Fruit fly (Drosophila melanogaster) whole organism, embryonic: ENCODE measurements around the gene SmE.

Source experiments
- Aef1 ChIP-seq: fragments of 200-800 bp; sonication (Bioruptor generic); IDR thresholded peaks from 3 replicates; pipeline ENCODE4 v1.3.6; 2022; ENCODE audit warnings: missing biosample characterization, missing genetic modification characterization
- Atf3 ChIP-seq: fragments of 200-800 bp; sonication (Bioruptor generic); optimal IDR thresholded peaks from 3 replicates; lab custom pipeline; 2016; ENCODE audit warnings: missing biosample characterization, missing genetic modification characterization
- Awh ChIP-seq: fragments of 200-800 bp; sonication (Bioruptor generic); IDR thresholded peaks from 2 replicates; pipeline ENCODE4, ENCODE4 v1.3.6; 2022; ENCODE audit warnings: missing biosample characterization, missing genetic modification characterization
- Blimp-1 ChIP-seq: fragments of 200-800 bp; sonication (Bioruptor generic); optimal IDR thresholded peaks from 3 replicates; lab custom pipeline; 2018; ENCODE audit warnings: missing biosample characterization, missing genetic modification characterization, mild to moderate bottlenecking, moderate library complexity, missing genetic modification reagents
- CG1024 ChIP-seq: fragments of 200-800 bp; sonication (Bioruptor generic); IDR thresholded peaks from 2 replicates; pipeline ENCODE4 v1.3.6; 2022; ENCODE audit warnings: missing biosample characterization, missing genetic modification characterization
- CG11247 ChIP-seq: fragments of 200-800 bp; sonication (Bioruptor generic); IDR thresholded peaks from 2 replicates; pipeline ENCODE4 v1.3.6; 2022; ENCODE audit warnings: missing biosample characterization, missing genetic modification characterization
- CG11398 ChIP-seq: fragments of 200-800 bp; sonication (Bioruptor generic); optimal IDR thresholded peaks from 2 replicates; lab custom pipeline; 2016; ENCODE audit warnings: missing biosample characterization, missing genetic modification characterization
- CG11695 ChIP-seq: fragments of 200-800 bp; sonication (Bioruptor generic); IDR thresholded peaks from 3 replicates; pipeline ENCODE4 v1.3.6; 2022; ENCODE audit warnings: missing biosample characterization, missing genetic modification characterization
- CG11723 ChIP-seq: fragments of 200-800 bp; sonication (Bioruptor generic); optimal IDR thresholded peaks from 2 replicates; lab custom pipeline; 2017; ENCODE audit warnings: missing biosample characterization, mild to moderate bottlenecking, missing genetic modification characterization
- CG12391 ChIP-seq: fragments of 200-800 bp; sonication (Bioruptor generic); optimal IDR thresholded peaks from 3 replicates; lab custom pipeline; 2018; ENCODE audit warnings: missing biosample characterization, mild to moderate bottlenecking, missing genetic modification characterization, moderate library complexity
- CG14050 ChIP-seq: fragments of 200-800 bp; sonication (Bioruptor generic); IDR thresholded peaks from 3 replicates; pipeline ENCODE4 v1.3.6; 2022; ENCODE audit warnings: missing biosample characterization, missing genetic modification characterization
- CG18619 ChIP-seq: fragments of 200-800 bp; sonication (Bioruptor generic); optimal IDR thresholded peaks from 3 replicates; lab custom pipeline; 2017; ENCODE audit warnings: missing biosample characterization, mild to moderate bottlenecking, missing genetic modification characterization
- CG2116 ChIP-seq: fragments of 200-800 bp; sonication (Bioruptor generic); optimal IDR thresholded peaks from 3 replicates; lab custom pipeline; 2018; ENCODE audit warnings: missing biosample characterization, mild to moderate bottlenecking, missing genetic modification characterization
- CG2712 ChIP-seq: fragments of 200-800 bp; optimal IDR thresholded peaks from 3 replicates; lab custom pipeline; 2019; ENCODE audit warnings: missing biosample characterization, mild to moderate bottlenecking, missing genetic modification characterization, moderate library complexity
- CG34376 ChIP-seq: fragments of 200-800 bp; sonication (Bioruptor generic); optimal IDR thresholded peaks from 2 replicates; lab custom pipeline; 2018; ENCODE audit warnings: missing biosample characterization, mild to moderate bottlenecking, missing genetic modification characterization
- CG34422 ChIP-seq: fragments of 200-800 bp; sonication (Bioruptor generic); IDR thresholded peaks from 3 replicates; pipeline ENCODE4 v1.3.6; 2022; ENCODE audit warnings: missing biosample characterization, missing genetic modification characterization
- CG3838 ChIP-seq: fragments of 200-800 bp; sonication (Bioruptor generic); optimal IDR thresholded peaks from 3 replicates; lab custom pipeline; 2016; ENCODE audit warnings: missing biosample characterization, missing genetic modification characterization
- CG5953 ChIP-seq: fragments of 200-800 bp; sonication (Bioruptor generic); IDR thresholded peaks from 2 replicates; pipeline ENCODE4 v1.3.6; 2022; ENCODE audit warnings: missing biosample characterization, missing genetic modification characterization
- CG6765 ChIP-seq: fragments of 200-800 bp; sonication (Bioruptor generic); optimal IDR thresholded peaks from 3 replicates; lab custom pipeline; 2017; ENCODE audit warnings: missing biosample characterization, mild to moderate bottlenecking, missing genetic modification characterization
- CG7786 ChIP-seq: fragments of 200-800 bp; sonication (Bioruptor generic); optimal IDR thresholded peaks from 2 replicates; lab custom pipeline; 2016; ENCODE audit warnings: missing biosample characterization, missing genetic modification characterization
- CG7963 ChIP-seq: fragments of 200-800 bp; sonication (Bioruptor generic); IDR thresholded peaks from 3 replicates; pipeline ENCODE4 v1.3.6; 2022; ENCODE audit warnings: missing biosample characterization, missing genetic modification characterization; ENCODE audit not compliant: partially characterized antibody
- CG8388 ChIP-seq: fragments of 200-800 bp; sonication (Bioruptor generic); optimal IDR thresholded peaks from 2 replicates; lab custom pipeline; 2019; ENCODE audit warnings: missing biosample characterization, mild to moderate bottlenecking, missing genetic modification characterization, moderate library complexity
- CG8944 ChIP-seq: fragments of 200-800 bp; sonication (Bioruptor generic); optimal IDR thresholded peaks from 3 replicates; lab custom pipeline; 2016; ENCODE audit warnings: missing biosample characterization, missing genetic modification characterization
- Dll ChIP-seq: fragments of 200-800 bp; sonication (Bioruptor generic); IDR thresholded peaks from 4 replicates; pipeline ENCODE4 v1.3.6; 2022; ENCODE audit warnings: missing biosample characterization, missing genetic modification characterization; ENCODE audit not compliant: partially characterized antibody
- Dref ChIP-seq: fragments of 200-800 bp; sonication (Bioruptor generic); IDR thresholded peaks from 2 replicates; pipeline ENCODE4 v1.3.6; 2022; ENCODE audit warnings: missing biosample characterization, missing genetic modification characterization
- ERR ChIP-seq: fragments of 200-800 bp; sonication (Bioruptor generic); optimal IDR thresholded peaks from 2 replicates; lab custom pipeline; 2016; ENCODE audit warnings: missing biosample characterization, missing genetic modification characterization
- GATAe ChIP-seq: fragments of 200-800 bp; sonication (Bioruptor generic); conservative IDR thresholded peaks from 2 replicates; pipeline ENCODE4 v1.3.6; 2022; ENCODE audit warnings: missing biosample characterization, missing genetic modification characterization
- HLH3B ChIP-seq: fragments of 200-800 bp; sonication (Bioruptor generic); IDR thresholded peaks from 2 replicates; pipeline ENCODE4 v1.3.6; 2022; ENCODE audit warnings: missing biosample characterization, missing genetic modification characterization
- HLH54F ChIP-seq: fragments of 200-800 bp; sonication (Bioruptor generic); optimal IDR thresholded peaks from 3 replicates; lab custom pipeline; 2016; ENCODE audit warnings: missing biosample characterization, missing genetic modification characterization
- HLHmδ ChIP-seq: fragments of 200-800 bp; sonication (Bioruptor generic); optimal IDR thresholded peaks from 2 replicates; lab custom pipeline; 2018; ENCODE audit warnings: missing biosample characterization, mild to moderate bottlenecking, missing genetic modification characterization, moderate library complexity
- Hsf ChIP-seq: fragments of 200-800 bp; sonication (Bioruptor generic); optimal IDR thresholded peaks from 3 replicates; lab custom pipeline; 2016; ENCODE audit warnings: missing biosample characterization, missing genetic modification characterization
- Poxn ChIP-seq: fragments of 200-800 bp; sonication (Bioruptor generic); IDR thresholded peaks from 2 replicates; pipeline ENCODE4 v1.3.6; 2022; ENCODE audit warnings: missing biosample characterization, missing genetic modification characterization
- Ravus ChIP-seq: fragments of 200-800 bp; sonication (Bioruptor generic); IDR thresholded peaks from 2 replicates; pipeline ENCODE4 v1.3.6; 2022; ENCODE audit warnings: missing biosample characterization, missing genetic modification characterization
- Six4 ChIP-seq: fragments of 200-800 bp; sonication (Bioruptor generic); optimal IDR thresholded peaks from 2 replicates; lab custom pipeline; 2016; ENCODE audit warnings: missing biosample characterization, missing genetic modification characterization
- TFAM ChIP-seq: fragments of 200-800 bp; sonication (Bioruptor generic); optimal IDR thresholded peaks from 2 replicates; lab custom pipeline; 2017; ENCODE audit warnings: missing biosample characterization, missing genetic modification characterization, inconsistent platforms
- aop ChIP-seq: fragments of 200-800 bp; sonication (Bioruptor generic); IDR thresholded peaks from 2 replicates; pipeline ENCODE4 v1.3.6; 2022; ENCODE audit warnings: missing biosample characterization, missing genetic modification characterization
- ap ChIP-seq: fragments of 200-800 bp; sonication (Bioruptor generic); IDR thresholded peaks from 2 replicates; pipeline ENCODE4 v1.3.6; 2022; ENCODE audit warnings: missing biosample characterization, missing genetic modification characterization
- bsh ChIP-seq, 2 experiments: fragments of 200-800 bp; sonication (Bioruptor generic); optimal IDR thresholded peaks; 2 replicates each; lab custom pipeline; 2017 to 2018; ENCODE audit warnings: mild to moderate bottlenecking in 2 of 2, missing biosample characterization in 2 of 2, missing genetic modification characterization in 2 of 2, moderate library complexity in 1 of 2
- cato ChIP-seq: fragments of 200-800 bp; sonication (Bioruptor generic); optimal IDR thresholded peaks from 2 replicates; lab custom pipeline; 2016; ENCODE audit warnings: missing biosample characterization, missing genetic modification characterization, borderline replicate concordance
- chm ChIP-seq: fragments of 200-800 bp; sonication (Bioruptor generic); IDR thresholded peaks from 2 replicates; pipeline ENCODE4 v1.3.6; 2022; ENCODE audit warnings: missing biosample characterization, missing genetic modification characterization
- dmrt11E ChIP-seq: fragments of 200-800 bp; sonication (Bioruptor generic); optimal IDR thresholded peaks from 3 replicates; lab custom pipeline; 2018; ENCODE audit warnings: missing biosample characterization, mild to moderate bottlenecking, missing genetic modification characterization, moderate library complexity
- ems ChIP-seq: fragments of 200-800 bp; sonication (Bioruptor generic); optimal IDR thresholded peaks from 3 replicates; lab custom pipeline; 2016; ENCODE audit warnings: missing biosample characterization, missing genetic modification characterization
- grau ChIP-seq: fragments of 200-800 bp; optimal IDR thresholded peaks from 3 replicates; lab custom pipeline; 2019; ENCODE audit warnings: missing biosample characterization, mild to moderate bottlenecking, missing genetic modification characterization, moderate library complexity
- gt ChIP-seq: fragments of 200-800 bp; sonication (Bioruptor generic); IDR thresholded peaks from 2 replicates; pipeline ENCODE4 v1.3.6; 2022; ENCODE audit warnings: missing biosample characterization, missing genetic modification characterization
- kah ChIP-seq: fragments of 200-800 bp; sonication (Bioruptor generic); optimal IDR thresholded peaks from 2 replicates; lab custom pipeline; 2018; ENCODE audit warnings: missing biosample characterization, mild to moderate bottlenecking, missing genetic modification characterization
- lbe ChIP-seq: fragments of 200-800 bp; sonication (Bioruptor generic); optimal IDR thresholded peaks from 2 replicates; lab custom pipeline; 2016; ENCODE audit warnings: missing biosample characterization, mild to moderate bottlenecking, missing genetic modification characterization
- schlank ChIP-seq: fragments of 200-800 bp; sonication (Bioruptor generic); optimal IDR thresholded peaks from 2 replicates; lab custom pipeline; 2018; ENCODE audit warnings: missing biosample characterization, mild to moderate bottlenecking, missing genetic modification characterization
- scrt ChIP-seq: fragments of 200-800 bp; sonication (Bioruptor generic); optimal IDR thresholded peaks from 2 replicates; lab custom pipeline; 2018; ENCODE audit warnings: missing biosample characterization, mild to moderate bottlenecking, missing genetic modification characterization, moderate library complexity
- sim ChIP-seq: fragments of 200-800 bp; sonication (Bioruptor generic); IDR thresholded peaks from 2 replicates; pipeline ENCODE4 v1.3.6; 2022; ENCODE audit warnings: missing biosample characterization, missing genetic modification characterization
- slbo ChIP-seq: fragments of 200-800 bp; sonication (Bioruptor generic); IDR thresholded peaks from 2 replicates; pipeline ENCODE4 v1.3.6; 2022; ENCODE audit warnings: missing biosample characterization, missing genetic modification characterization
- sug ChIP-seq: fragments of 200-800 bp; optimal IDR thresholded peaks from 2 replicates; lab custom pipeline; 2019; ENCODE audit warnings: missing biosample characterization, mild to moderate bottlenecking, missing genetic modification characterization, moderate library complexity
- vnd ChIP-seq: fragments of 200-800 bp; sonication (Bioruptor generic); IDR thresholded peaks from 3 replicates; pipeline ENCODE4 v1.3.6; 2022; ENCODE audit warnings: missing biosample characterization, missing genetic modification characterization; ENCODE audit not compliant: partially characterized antibody
- wor ChIP-seq: fragments of 200-800 bp; sonication (Bioruptor generic); IDR thresholded peaks from 2 replicates; pipeline ENCODE4 v1.3.6; 2022; ENCODE audit warnings: missing biosample characterization, missing genetic modification characterization

SmE gene

dm6 chr2L:7885271-7885670 lies at the start of gene SmE, which contains the start of gene CG34132 (continued):
- no peak for TF ChIP-seq cato (GFP tag; lab: Kevin White, UChicago)
- no peak for TF ChIP-seq ap (GFP tag; lab: Robert Waterston, UW)
- no peak for TF ChIP-seq CG1024 (GFP tag; lab: Robert Waterston, UW)
- TF ChIP-seq ERR (GFP tag; lab: Kevin White, UChicago): no peak
- TF ChIP-seq CG7786 (GFP tag; lab: Kevin White, UChicago): no peak
- TF ChIP-seq Poxn: no peak
- no peak for TF ChIP-seq scrt (GFP tag; lab: Kevin White, UChicago)
- no peak for TF ChIP-seq Awh (GFP tag; lab: Robert Waterston, UW)
- no peak for TF ChIP-seq schlank (tag; lab: Kevin White, UChicago)
- no peak for TF ChIP-seq CG8944 (GFP tag; lab: Kevin White, UChicago)
- TF ChIP-seq wor (GFP tag; lab: Robert Waterston, UW): no peak
- TF ChIP-seq CG8388 (GFP tag; lab: Kevin White, UChicago): no peak
- TF ChIP-seq CG3838 (GFP tag; lab: Kevin White, UChicago): no peak
- TF ChIP-seq CG7963 (GFP tag; lab: Robert Waterston, UW): peak; percentile 98
- TF ChIP-seq Dll: peak; percentile 87
- TF ChIP-seq CG11247 (GFP tag; lab: Robert Waterston, UW): no peak
- TF ChIP-seq Atf3 (GFP tag; lab: Kevin White, UChicago): no peak
- no peak for TF ChIP-seq CG34376 (GFP tag; lab: Kevin White, UChicago)
- no peak for TF ChIP-seq grau (tag; lab: Kevin White, UChicago)
- no peak for TF ChIP-seq Ravus (GFP tag; lab: Robert Waterston, UW)
- TF ChIP-seq HLH54F: no peak
- no peak for TF ChIP-seq CG6765 (GFP tag; lab: Kevin White, UChicago)
- TF ChIP-seq HLHmδ (GFP tag; lab: Kevin White, UChicago): no peak
- no peak for TF ChIP-seq CG12391
- TF ChIP-seq CG11723 (GFP tag; lab: Kevin White, UChicago): no peak
- TF ChIP-seq HLH3B (GFP tag; lab: Robert Waterston, UW): no peak
- TF ChIP-seq CG2116 (GFP tag; lab: Kevin White, UChicago): peak; percentile 34
- no peak for TF ChIP-seq CG11695 (GFP tag; lab: Robert Waterston, UW)
- TF ChIP-seq kah (GFP tag; lab: Kevin White, UChicago): no peak
- TF ChIP-seq CG34422: peak; percentile 70; the same call in 1 of the 3 replicates
- no peak for TF ChIP-seq gt
- TF ChIP-seq Hsf (GFP tag; lab: Kevin White, UChicago): no peak
- peak; percentile 97 for TF ChIP-seq Dref
- no peak for TF ChIP-seq Aef1 (GFP tag; lab: Robert Waterston, UW)
- TF ChIP-seq Blimp-1 (GFP tag; lab: Kevin White, UChicago): no peak
- TF ChIP-seq vnd: peak; percentile 95
- TF ChIP-seq CG2712 (tag; lab: Kevin White, UChicago): no peak
- no peak for TF ChIP-seq slbo
- no peak for TF ChIP-seq GATAe (GFP tag; lab: Robert Waterston, UW)
- TF ChIP-seq dmrt11E (tag; lab: Kevin White, UChicago): no peak
- no peak for TF ChIP-seq ems (GFP tag; lab: Kevin White, UChicago)
- TF ChIP-seq chm (GFP tag; lab: Robert Waterston, UW): no peak
- TF ChIP-seq sug (tag; lab: Kevin White, UChicago): no peak
- no peak for TF ChIP-seq sim (GFP tag; lab: Robert Waterston, UW)
- no peak for TF ChIP-seq CG18619 (GFP tag; lab: Kevin White, UChicago)
- no peak for TF ChIP-seq CG14050 (GFP tag; lab: Robert Waterston, UW)
- TF ChIP-seq lbe: no peak
- TF ChIP-seq TFAM (GFP tag; lab: Kevin White, UChicago): no peak
- no peak for TF ChIP-seq aop (GFP tag; lab: Robert Waterston, UW)
- no peak for TF ChIP-seq bsh (GFP tag; optimal IDR thresholded peaks at IDR 0.05; lab: Kevin White, UChicago)
- TF ChIP-seq CG11398 (GFP tag; lab: Kevin White, UChicago): no peak
- TF ChIP-seq CG5953 (GFP tag; lab: Robert Waterston, UW): no peak
- TF ChIP-seq Six4: no peak
